Worm (Caenorhabditis elegans) whole organism, young adult: ENCODE data around the gene xbx-1.

Experiments
- F57C9.4 ChIP-seq: sonication (generic microtip); optimal IDR thresholded peaks from 2 replicates; lab custom pipeline; 2017; ENCODE audit warnings: mild to moderate bottlenecking, missing genetic modification characterization, missing compliant biosample characterization
- attf-6 ChIP-seq: fragments of 200-800 bp; sonication (Bioruptor generic); IDR thresholded peaks from 2 replicates; pipeline ENCODE4 v1.3.6; 2022; ENCODE audit warnings: missing genetic modification reagents, missing genetic modification characterization, missing compliant biosample characterization
- madf-8 ChIP-seq: fragments of 200-800 bp; sonication (Bioruptor generic); conservative IDR thresholded peaks from 2 replicates; pipeline ENCODE4 v1.3.6; 2022; ENCODE audit warnings: missing genetic modification reagents, missing genetic modification characterization, missing compliant biosample characterization
- nfya-1 ChIP-seq: sonication (generic microtip); optimal IDR thresholded peaks from 2 replicates; lab custom pipeline; 2017; ENCODE audit warnings: antibody characterized with exemption, missing compliant biosample characterization, missing genetic modification characterization, borderline replicate concordance; ENCODE audit not compliant: insufficient read depth
- nhr-120 ChIP-seq: fragments of 200-800 bp; sonication (Bioruptor generic); IDR thresholded peaks from 2 replicates; pipeline ENCODE4 v1.3.6; 2022; ENCODE audit warnings: missing genetic modification characterization, missing compliant biosample characterization
- snpc-1.1 ChIP-seq: sonication (generic microtip); optimal IDR thresholded peaks from 2 replicates; lab custom pipeline; 2017; ENCODE audit warnings: missing genetic modification characterization, mild to moderate bottlenecking, missing compliant biosample characterization, antibody characterized with exemption, moderate library complexity, missing genotype, missing genetic modification reagents; ENCODE audit not compliant: insufficient read depth
- snpc-4 ChIP-seq, 5 experiments: fragments of 150-350 bp in 1 of 5; sonication (generic microtip) in 4 of 5; optimal IDR thresholded peaks; 2 replicates each; lab custom pipeline; 2014 to 2018; ENCODE audit warnings: missing genetic modification characterization in 5 of 5, missing biosample characterization in 3 of 5, antibody characterized with exemption in 2 of 5, mild to moderate bottlenecking in 2 of 5, missing compliant biosample characterization in 2 of 5, missing genotype in 2 of 5, moderate library complexity in 2 of 5, missing genetic modification reagents in 1 of 5
- sptf-2 ChIP-seq: fragments of 200-800 bp; sonication (Bioruptor generic); optimal IDR thresholded peaks from 2 replicates; lab custom pipeline; 2018; ENCODE audit warnings: mild to moderate bottlenecking, missing genetic modification characterization, missing compliant biosample characterization

DNA sequence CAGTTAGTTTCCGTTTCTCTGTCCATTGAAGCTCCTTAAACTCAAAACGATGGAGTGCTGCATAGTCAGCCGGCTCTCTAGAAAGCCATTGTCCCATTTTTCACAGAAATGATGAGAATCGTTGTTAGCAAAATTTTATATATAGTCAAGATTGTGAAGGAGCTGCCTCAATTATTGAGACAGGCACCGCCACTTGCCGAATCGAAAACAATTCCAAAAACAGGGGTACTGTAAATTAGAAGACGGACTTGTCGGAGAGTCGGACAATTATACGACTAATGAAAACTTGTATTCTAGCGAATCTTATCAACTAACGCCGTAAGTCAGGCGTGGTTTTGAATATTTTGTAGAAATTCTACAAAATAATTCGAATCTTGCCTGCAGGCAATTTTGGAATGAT, 40.2 kb downstream of the xbx-1 start, which contains the start of gene F14H8.2:
- TF ChIP-seq sptf-2 (GFP tag; lab: Kevin White, UChicago) (no peak), snpc-4 (GFP tag; optimal IDR thresholded peaks at IDR 0.05; lab: Kevin White, UChicago) (no peak), snpc-4 (tag; optimal IDR thresholded peaks at IDR 0.05; lab: Kevin White, UChicago) (no peak), madf-8 (GFP tag; lab: Robert Waterston, UW) (no peak), nhr-120 (GFP tag; lab: Robert Waterston, UW) (no peak), snpc-1.1 (tag; lab: Kevin White, UChicago) (no peak), F57C9.4 (no peak), nfya-1 (tag; lab: Kevin White, UChicago) (no peak), attf-6 (no peak)
